Fruit fly (Drosophila melanogaster) whole organism, embryonic: ENCODE measurements around the gene how.
A peak's percentile ranks its signal among the peaks of the same experiment; 100 is the strongest.

Experiments
- ATbp ChIP-seq: fragments of 200-800 bp; sonication (Bioruptor generic); optimal IDR thresholded peaks from 2 replicates; lab custom pipeline; 2017; ENCODE audit warnings: missing biosample characterization, mild to moderate bottlenecking, missing genetic modification characterization, missing genetic modification reagents
- B-H2 ChIP-seq: fragments of 200-800 bp; sonication (Bioruptor generic); optimal IDR thresholded peaks from 2 replicates; lab custom pipeline; 2018; ENCODE audit warnings: missing biosample characterization, mild to moderate bottlenecking, missing genetic modification characterization
- CG10543 ChIP-seq: fragments of 200-800 bp; sonication (Bioruptor generic); optimal IDR thresholded peaks from 3 replicates; lab custom pipeline; 2017; ENCODE audit warnings: missing biosample characterization, mild to moderate bottlenecking, missing genetic modification characterization, moderate library complexity
- CG12104 ChIP-seq: fragments of 200-800 bp; sonication (Bioruptor generic); optimal IDR thresholded peaks from 3 replicates; lab custom pipeline; 2016; ENCODE audit warnings: missing biosample characterization, missing genetic modification characterization
- CG12659 ChIP-seq: fragments of 200-800 bp; sonication (Bioruptor generic); optimal IDR thresholded peaks from 3 replicates; lab custom pipeline; 2017; ENCODE audit warnings: mild to moderate bottlenecking, missing biosample characterization, missing genetic modification reagents, missing genetic modification characterization
- CG13287 ChIP-seq: fragments of 200-800 bp; sonication (Bioruptor generic); IDR thresholded peaks from 2 replicates; pipeline ENCODE4 v1.3.6; 2022; ENCODE audit warnings: missing biosample characterization, missing genetic modification characterization; ENCODE audit not compliant: partially characterized antibody
- CG1529 ChIP-seq: fragments of 200-800 bp; sonication (Bioruptor generic); optimal IDR thresholded peaks from 3 replicates; lab custom pipeline; 2018; ENCODE audit warnings: missing biosample characterization, missing genetic modification characterization
- CG1602 ChIP-seq: fragments of 200-800 bp; sonication (Bioruptor generic); optimal IDR thresholded peaks from 3 replicates; lab custom pipeline; 2016; ENCODE audit warnings: missing biosample characterization, missing genetic modification characterization
- CG30403 ChIP-seq: fragments of 200-800 bp; sonication (Bioruptor generic); optimal IDR thresholded peaks from 3 replicates; lab custom pipeline; 2016; ENCODE audit warnings: missing biosample characterization, missing genetic modification characterization
- CG33557 ChIP-seq: fragments of 200-800 bp; sonication (Bioruptor generic); optimal IDR thresholded peaks from 2 replicates; lab custom pipeline; 2019; ENCODE audit warnings: missing biosample characterization, mild to moderate bottlenecking, missing genetic modification characterization, moderate library complexity
- CG5180 ChIP-seq: fragments of 200-800 bp; sonication (Bioruptor generic); optimal IDR thresholded peaks from 3 replicates; lab custom pipeline; 2017; ENCODE audit warnings: missing biosample characterization, missing genetic modification characterization, mild to moderate bottlenecking, moderate library complexity, missing genetic modification reagents
- CG6689 ChIP-seq: fragments of 200-800 bp; sonication (Bioruptor generic); IDR thresholded peaks from 2 replicates; pipeline ENCODE4 v1.3.6; 2022; ENCODE audit warnings: missing biosample characterization, missing genetic modification characterization
- CG8290 ChIP-seq, 3 experiments: fragments of 200-800 bp; sonication (Bioruptor generic); optimal IDR thresholded peaks; 2 replicates each; lab custom pipeline; 2016 to 2019; ENCODE audit warnings: missing biosample characterization in 3 of 3, missing genetic modification characterization in 3 of 3, mild to moderate bottlenecking in 2 of 3, moderate library complexity in 1 of 3
- CG9609 ChIP-seq: fragments of 200-800 bp; sonication (Bioruptor generic); optimal IDR thresholded peaks from 3 replicates; lab custom pipeline; 2016; ENCODE audit warnings: missing biosample characterization, missing genetic modification characterization
- Dad ChIP-seq: fragments of 200-800 bp; sonication (Bioruptor generic); optimal IDR thresholded peaks from 3 replicates; lab custom pipeline; 2016; ENCODE audit warnings: missing biosample characterization, missing genetic modification characterization
- Dfd ChIP-seq, 2 experiments: fragments of >200 bp; optimal IDR thresholded peaks; 2 replicates each; lab custom pipeline; 2017; ENCODE audit warnings: missing biosample characterization in 2 of 2, missing genetic modification characterization in 2 of 2
- Hey ChIP-seq: fragments of 200-800 bp; sonication (Bioruptor generic); optimal IDR thresholded peaks from 3 replicates; lab custom pipeline; 2018; ENCODE audit warnings: missing biosample characterization, mild to moderate bottlenecking, missing genetic modification characterization
- Hmr ChIP-seq: fragments of 200-800 bp; sonication (Bioruptor generic); optimal IDR thresholded peaks from 3 replicates; lab custom pipeline; 2017; ENCODE audit warnings: mild to moderate bottlenecking, missing biosample characterization, missing genetic modification reagents, missing genetic modification characterization
- Hr3 ChIP-seq: fragments of 200-800 bp; sonication (Bioruptor generic); optimal IDR thresholded peaks from 3 replicates; lab custom pipeline; 2016; ENCODE audit warnings: missing biosample characterization, missing genetic modification characterization
- Hr51 ChIP-seq, 2 experiments: fragments of 200-800 bp; sonication (Bioruptor generic); optimal IDR thresholded peaks; 2 replicates in 1 of 2; 3 replicates in 1 of 2; lab custom pipeline; 2016 to 2018; ENCODE audit warnings: missing biosample characterization in 2 of 2, missing genetic modification characterization in 2 of 2, mild to moderate bottlenecking in 1 of 2, moderate library complexity in 1 of 2
- MTF-1 ChIP-seq: fragments of 200-800 bp; sonication (Bioruptor generic); optimal IDR thresholded peaks from 2 replicates; lab custom pipeline; 2018; ENCODE audit warnings: missing biosample characterization, mild to moderate bottlenecking, missing genetic modification characterization, borderline replicate concordance
- Max ChIP-seq: fragments of 200-800 bp; sonication (Bioruptor generic); optimal IDR thresholded peaks from 2 replicates; lab custom pipeline; 2016; ENCODE audit warnings: missing biosample characterization, mild to moderate bottlenecking, missing genetic modification characterization
- Mes4 ChIP-seq: fragments of 200-800 bp; sonication (Bioruptor generic); optimal IDR thresholded peaks from 2 replicates; lab custom pipeline; 2016; ENCODE audit warnings: missing biosample characterization, missing genetic modification characterization
- Myb ChIP-seq: fragments of 200-800 bp; sonication (Bioruptor generic); optimal IDR thresholded peaks from 2 replicates; lab custom pipeline; 2016; ENCODE audit warnings: missing biosample characterization, missing genetic modification characterization
- NC2β ChIP-seq: fragments of 200-800 bp; sonication (Bioruptor generic); optimal IDR thresholded peaks from 2 replicates; lab custom pipeline; 2016; ENCODE audit warnings: missing biosample characterization, missing genetic modification characterization
- Scr ChIP-seq: fragments of 200-800 bp; sonication (Bioruptor generic); IDR thresholded peaks from 2 replicates; pipeline ENCODE4 v1.3.6; 2022; ENCODE audit warnings: missing biosample characterization, missing genetic modification characterization; ENCODE audit not compliant: partially characterized antibody
- Six4 ChIP-seq: fragments of 200-800 bp; sonication (Bioruptor generic); optimal IDR thresholded peaks from 2 replicates; lab custom pipeline; 2016; ENCODE audit warnings: missing biosample characterization, missing genetic modification characterization
- Sry-δ ChIP-seq: fragments of 200-800 bp; sonication (Bioruptor generic); optimal IDR thresholded peaks from 2 replicates; lab custom pipeline; 2016; ENCODE audit warnings: missing biosample characterization, missing genetic modification characterization
- Ssrp ChIP-seq: fragments of 200-800 bp; sonication (Bioruptor generic); optimal IDR thresholded peaks from 2 replicates; lab custom pipeline; 2018; ENCODE audit warnings: missing biosample characterization, mild to moderate bottlenecking, missing genetic modification characterization, moderate library complexity
- Xbp1 ChIP-seq: fragments of 200-800 bp; sonication (Bioruptor generic); optimal IDR thresholded peaks from 3 replicates; lab custom pipeline; 2016; ENCODE audit warnings: missing biosample characterization, mild to moderate bottlenecking, missing genetic modification characterization
- ato ChIP-seq: fragments of 200-800 bp; sonication (Bioruptor generic); IDR thresholded peaks from 2 replicates; pipeline ENCODE4 v1.3.6; 2022; ENCODE audit warnings: missing biosample characterization, missing genetic modification characterization; ENCODE audit not compliant: partially characterized antibody
- bbx ChIP-seq: fragments of 200-800 bp; sonication (Bioruptor generic); IDR thresholded peaks from 2 replicates; pipeline ENCODE4 v1.3.6; 2022; ENCODE audit warnings: missing biosample characterization, missing genetic modification characterization; ENCODE audit not compliant: partially characterized antibody
- dm ChIP-seq: fragments of 200-800 bp; sonication (Bioruptor generic); optimal IDR thresholded peaks from 3 replicates; lab custom pipeline; 2016; ENCODE audit warnings: missing biosample characterization, missing genetic modification characterization
- exex ChIP-seq: fragments of 200-800 bp; sonication (Bioruptor generic); optimal IDR thresholded peaks from 4 replicates; lab custom pipeline; 2018; ENCODE audit warnings: missing biosample characterization, mild to moderate bottlenecking, missing genetic modification characterization, moderate library complexity
- fru ChIP-seq: fragments of >200 bp; optimal IDR thresholded peaks from 2 replicates; lab custom pipeline; 2017
- ftz-f1 ChIP-seq: fragments of 200-800 bp; sonication (Bioruptor generic); optimal IDR thresholded peaks from 2 replicates; lab custom pipeline; 2016; ENCODE audit warnings: missing biosample characterization, missing genetic modification characterization
- gcm ChIP-seq: fragments of 200-800 bp; sonication (Bioruptor generic); optimal IDR thresholded peaks from 2 replicates; lab custom pipeline; 2019; ENCODE audit warnings: missing biosample characterization, mild to moderate bottlenecking, missing genetic modification characterization, moderate library complexity
- hb ChIP-seq: fragments of 200-800 bp; sonication (Bioruptor generic); IDR thresholded peaks from 3 replicates; pipeline ENCODE4 v1.3.6; 2022; ENCODE audit warnings: missing biosample characterization, missing genetic modification characterization; ENCODE audit not compliant: partially characterized antibody
- hth ChIP-seq: fragments of >200 bp; optimal IDR thresholded peaks from 2 replicates; lab custom pipeline; 2017; ENCODE audit warnings: inconsistent platforms
- jumu ChIP-seq: fragments of 200-800 bp; sonication (Bioruptor generic); optimal IDR thresholded peaks from 3 replicates; lab custom pipeline; 2016; ENCODE audit warnings: missing biosample characterization, missing genetic modification characterization
- ken ChIP-seq: fragments of 200-800 bp; sonication (Bioruptor generic); IDR thresholded peaks from 3 replicates; pipeline ENCODE4 v1.3.6; 2022; ENCODE audit warnings: missing biosample characterization, missing genetic modification characterization
- lov ChIP-seq, 2 experiments: fragments of 200-800 bp in 1 of 2; fragments of >200 bp in 1 of 2; sonication (Bioruptor generic) in 1 of 2; IDR thresholded peaks in 1 of 2; optimal IDR thresholded peaks in 1 of 2; 2 replicates in 1 of 2; 3 replicates in 1 of 2; pipeline versions ENCODE4 v1.3.6 to Lab custom; 2017 to 2022; ENCODE audit warnings: missing biosample characterization in 1 of 2, missing genetic modification characterization in 1 of 2
- oc ChIP-seq: fragments of 200-800 bp; sonication (Bioruptor generic); optimal IDR thresholded peaks from 2 replicates; lab custom pipeline; 2018; ENCODE audit warnings: missing biosample characterization, mild to moderate bottlenecking, missing genetic modification characterization, moderate library complexity
- sc ChIP-seq, 3 experiments: fragments of >200 bp in 2 of 3; fragments of 200-800 bp in 1 of 3; sonication (Bioruptor generic) in 1 of 3; optimal IDR thresholded peaks; 2 replicates in 2 of 3; 3 replicates in 1 of 3; lab custom pipeline; 2017; ENCODE audit warnings: mild to moderate bottlenecking in 1 of 3, missing biosample characterization in 1 of 3, missing genetic modification characterization in 1 of 3, missing genetic modification reagents in 1 of 3
- tap ChIP-seq: fragments of 200-800 bp; optimal IDR thresholded peaks from 3 replicates; lab custom pipeline; 2019; ENCODE audit warnings: missing biosample characterization, mild to moderate bottlenecking, missing genetic modification characterization, moderate library complexity
- wor ChIP-seq: fragments of 200-800 bp; sonication (Bioruptor generic); IDR thresholded peaks from 2 replicates; pipeline ENCODE4 v1.3.6; 2022; ENCODE audit warnings: missing biosample characterization, missing genetic modification characterization

how gene

dm6 chr3R:22026922-22027742, 14.9 kb upstream of the how start, which contains the start of the genes Cchl and ND-42 (continued):
- TF ChIP-seq ATbp (GFP tag; lab: Kevin White, UChicago) (no peak), Max (peak; percentile 84), Scr (GFP tag; lab: Robert Waterston, UW) (peak; percentile 72), Hey (tag; lab: Kevin White, UChicago) (no peak), sc (optimal IDR thresholded peaks at IDR 0.05; lab: Kevin White, UChicago) (no peak), sc (GFP tag; optimal IDR thresholded peaks at IDR 0.05; lab: Kevin White, UChicago) (peak; percentile 68), gcm (GFP tag; lab: Kevin White, UChicago) (peak; percentile 64), CG10543 (peak; percentile 88), exex (tag; lab: Kevin White, UChicago) (peak; percentile 51), ken (GFP tag; lab: Robert Waterston, UW) (no peak), hb (GFP tag; lab: Robert Waterston, UW) (no peak), Hr3 (GFP tag; lab: Kevin White, UChicago) (peak; percentile 85), Xbp1 (GFP tag; lab: Kevin White, UChicago) (peak; percentile 85), CG12104 (GFP tag; lab: Kevin White, UChicago) (peak; percentile 81), ato (GFP tag; lab: Robert Waterston, UW) (0 out of 2 replicates have a peak, but pooled peaks have one; percentile 14), CG13287 (GFP tag; lab: Robert Waterston, UW) (peak; percentile 70), CG12659 (peak; percentile 90), B-H2 (GFP tag; lab: Kevin White, UChicago) (peak; percentile 88), CG5180 (GFP tag; lab: Kevin White, UChicago) (no peak), ftz-f1 (GFP tag; lab: Kevin White, UChicago) (peak; percentile 54), CG8290 (GFP tag; optimal IDR thresholded peaks at IDR 0.05; lab: Kevin White, UChicago) (peak; percentile 93), CG8290 (tag; optimal IDR thresholded peaks at IDR 0.05; lab: Kevin White, UChicago) (peak; percentile 68 to 94), MTF-1 (peak; percentile 23), Sry-δ (GFP tag; lab: Kevin White, UChicago) (peak; percentile 53), bbx (GFP tag; lab: Robert Waterston, UW) (peak; percentile 39; the same call in 1 of the 2 replicates), dm (peak; percentile 78), Dad (GFP tag; lab: Kevin White, UChicago) (peak; percentile 54), CG1602 (GFP tag; lab: Kevin White, UChicago) (peak; percentile 84), CG33557 (GFP tag; lab: Kevin White, UChicago) (peak; percentile 80), lov (optimal IDR thresholded peaks at IDR 0.05; lab: Kevin White, UChicago) (no peak), lov (GFP tag; IDR thresholded peaks at IDR 0.05; lab: Robert Waterston, UW) (no peak), oc (tag; lab: Kevin White, UChicago) (no peak), wor (GFP tag; lab: Robert Waterston, UW) (peak; percentile 57; the same call in 1 of the 2 replicates), Mes4 (GFP tag; lab: Kevin White, UChicago) (peak; percentile 60), Ssrp (tag; lab: Kevin White, UChicago) (peak; percentile 74), Hmr (no peak), Hr51 (GFP tag; optimal IDR thresholded peaks at IDR 0.05; lab: Kevin White, UChicago) (peak; percentile 67 to 82), hth (no peak), Dfd (GFP tag; optimal IDR thresholded peaks at IDR 0.05; lab: Kevin White, UChicago) (no peak), Myb (GFP tag; lab: Kevin White, UChicago) (peak; percentile 55), CG6689 (GFP tag; lab: Robert Waterston, UW) (peak; percentile 77), fru (lab: Kevin White, UChicago) (no peak), CG1529 (GFP tag; lab: Kevin White, UChicago) (peak; percentile 67), NC2β (peak; percentile 40), CG30403 (GFP tag; lab: Kevin White, UChicago) (peak; percentile 91), Six4 (GFP tag; lab: Kevin White, UChicago) (peak; percentile 73), jumu (peak; percentile 61), CG9609 (GFP tag; lab: Kevin White, UChicago) (peak; percentile 45), tap (tag; lab: Kevin White, UChicago) (no peak)
